Fruit fly (Drosophila melanogaster) whole organism, embryonic: ENCODE measurements around the gene HemK2.
A peak's percentile ranks its signal among the peaks of the same experiment; 100 is the strongest.

Source experiments
- Adf1 ChIP-seq: fragments of 200-800 bp; sonication (Bioruptor generic); IDR thresholded peaks from 2 replicates; pipeline ENCODE4 v1.3.6; 2022; ENCODE audit warnings: missing biosample characterization, missing genetic modification characterization
- BEAF-32 ChIP-seq: fragments of 200-800 bp; sonication (Bioruptor generic); optimal IDR thresholded peaks from 3 replicates; lab custom pipeline; 2017; ENCODE audit warnings: missing biosample characterization, missing genetic modification characterization, mild to moderate bottlenecking, moderate library complexity, missing genetic modification reagents
- CG1024 ChIP-seq: fragments of 200-800 bp; sonication (Bioruptor generic); IDR thresholded peaks from 2 replicates; pipeline ENCODE4 v1.3.6; 2022; ENCODE audit warnings: missing biosample characterization, missing genetic modification characterization
- CG1233 ChIP-seq: fragments of 200-800 bp; sonication (Bioruptor generic); optimal IDR thresholded peaks from 4 replicates; lab custom pipeline; 2018; ENCODE audit warnings: missing biosample characterization, mild to moderate bottlenecking, missing genetic modification characterization
- CG13296 ChIP-seq: fragments of 200-800 bp; sonication (Bioruptor generic); optimal IDR thresholded peaks from 3 replicates; lab custom pipeline; 2018; ENCODE audit warnings: missing biosample characterization, mild to moderate bottlenecking, missing genetic modification characterization
- CG13624 ChIP-seq: fragments of 200-800 bp; sonication (Bioruptor generic); optimal IDR thresholded peaks from 2 replicates; lab custom pipeline; 2016; ENCODE audit warnings: missing biosample characterization, missing genetic modification characterization
- CG13775 ChIP-seq: fragments of 200-800 bp; sonication (Bioruptor generic); optimal IDR thresholded peaks from 3 replicates; lab custom pipeline; 2017; ENCODE audit warnings: missing biosample characterization, mild to moderate bottlenecking, missing genetic modification characterization
- CG13894 ChIP-seq: fragments of 200-800 bp; sonication (Bioruptor generic); optimal IDR thresholded peaks from 3 replicates; lab custom pipeline; 2018; ENCODE audit warnings: missing biosample characterization, mild to moderate bottlenecking, missing genetic modification characterization, moderate library complexity
- CG14667 ChIP-seq: fragments of 200-800 bp; sonication (Bioruptor generic); IDR thresholded peaks from 2 replicates; pipeline ENCODE4 v1.3.6; 2022; ENCODE audit warnings: missing biosample characterization, missing genetic modification characterization
- CG15011 ChIP-seq: fragments of 200-800 bp; sonication (Bioruptor generic); optimal IDR thresholded peaks from 3 replicates; lab custom pipeline; 2018; ENCODE audit warnings: missing biosample characterization, mild to moderate bottlenecking, missing genetic modification characterization
- CG15073 ChIP-seq: fragments of 200-800 bp; sonication (Bioruptor generic); optimal IDR thresholded peaks from 2 replicates; lab custom pipeline; 2016; ENCODE audit warnings: missing biosample characterization, missing genetic modification characterization
- CG16813 ChIP-seq: fragments of 200-800 bp; sonication (Bioruptor generic); IDR thresholded peaks from 3 replicates; pipeline ENCODE4 v1.3.6; 2022; ENCODE audit warnings: missing biosample characterization, missing genetic modification characterization; ENCODE audit not compliant: partially characterized antibody
- CG17829 ChIP-seq: fragments of 200-800 bp; optimal IDR thresholded peaks from 2 replicates; lab custom pipeline; 2019; ENCODE audit warnings: missing biosample characterization, mild to moderate bottlenecking, missing genetic modification characterization, moderate library complexity
- CG18764 ChIP-seq: fragments of 200-800 bp; sonication (Bioruptor generic); optimal IDR thresholded peaks from 3 replicates; lab custom pipeline; 2016; ENCODE audit warnings: missing biosample characterization, missing genetic modification characterization
- CG2199 ChIP-seq: fragments of 200-800 bp; sonication (Bioruptor generic); IDR thresholded peaks from 3 replicates; pipeline ENCODE4 v1.3.6; 2022; ENCODE audit warnings: missing biosample characterization, missing genetic modification characterization
- CG4730 ChIP-seq: fragments of 200-800 bp; sonication (Bioruptor generic); IDR thresholded peaks from 2 replicates; pipeline ENCODE4 v1.3.6; 2022; ENCODE audit warnings: missing biosample characterization, missing genetic modification characterization
- CG5245 ChIP-seq: fragments of 200-800 bp; sonication (Bioruptor generic); optimal IDR thresholded peaks from 3 replicates; lab custom pipeline; 2016; ENCODE audit warnings: missing biosample characterization, missing genetic modification characterization
- CG7271 ChIP-seq: fragments of 200-800 bp; sonication (Bioruptor generic); optimal IDR thresholded peaks from 2 replicates; lab custom pipeline; 2018; ENCODE audit warnings: missing biosample characterization, mild to moderate bottlenecking, missing genetic modification characterization, moderate library complexity
- CG8089 ChIP-seq: fragments of 200-800 bp; sonication (Bioruptor generic); optimal IDR thresholded peaks from 3 replicates; lab custom pipeline; 2016; ENCODE audit warnings: missing biosample characterization, missing genetic modification characterization
- CoRest ChIP-seq: fragments of 200-800 bp; sonication (Bioruptor generic); optimal IDR thresholded peaks from 3 replicates; lab custom pipeline; 2018; ENCODE audit warnings: missing biosample characterization, mild to moderate bottlenecking, missing genetic modification characterization, moderate library complexity
- CrebB ChIP-seq: fragments of 200-800 bp; sonication (Bioruptor generic); optimal IDR thresholded peaks from 3 replicates; lab custom pipeline; 2018; ENCODE audit warnings: missing biosample characterization, mild to moderate bottlenecking, missing genetic modification characterization
- Dbx ChIP-seq: fragments of 200-800 bp; sonication (Bioruptor generic); IDR thresholded peaks from 3 replicates; pipeline ENCODE4 v1.3.6; 2022; ENCODE audit warnings: missing biosample characterization, missing genetic modification characterization
- Eip74EF ChIP-seq, 2 experiments: fragments of 200-800 bp in 1 of 2; fragments of >200 bp in 1 of 2; sonication (Bioruptor generic) in 1 of 2; optimal IDR thresholded peaks; 2 replicates each; lab custom pipeline; 2017 to 2019; ENCODE audit warnings: missing biosample characterization in 2 of 2, missing genetic modification characterization in 2 of 2, mild to moderate bottlenecking in 1 of 2, moderate library complexity in 1 of 2
- Ets65A ChIP-seq: fragments of 200-800 bp; sonication (Bioruptor generic); peaks from one replicate; lab custom pipeline; 2016; ENCODE audit warnings: missing biosample characterization, missing genetic modification characterization
- Ets97D ChIP-seq: fragments of 200-800 bp; sonication (Bioruptor generic); optimal IDR thresholded peaks from 3 replicates; lab custom pipeline; 2016; ENCODE audit warnings: missing biosample characterization, missing genetic modification characterization
- HLH54F ChIP-seq: fragments of 200-800 bp; sonication (Bioruptor generic); optimal IDR thresholded peaks from 3 replicates; lab custom pipeline; 2016; ENCODE audit warnings: missing biosample characterization, missing genetic modification characterization
- Hsf ChIP-seq: fragments of 200-800 bp; sonication (Bioruptor generic); optimal IDR thresholded peaks from 3 replicates; lab custom pipeline; 2016; ENCODE audit warnings: missing biosample characterization, missing genetic modification characterization
- Poxn ChIP-seq: fragments of 200-800 bp; sonication (Bioruptor generic); IDR thresholded peaks from 2 replicates; pipeline ENCODE4 v1.3.6; 2022; ENCODE audit warnings: missing biosample characterization, missing genetic modification characterization
- Rx ChIP-seq: fragments of 200-800 bp; sonication (Bioruptor generic); IDR thresholded peaks from 2 replicates; pipeline ENCODE4 v1.3.6; 2022; ENCODE audit warnings: missing biosample characterization, missing genetic modification characterization
- Sry-β ChIP-seq: fragments of 200-800 bp; sonication (Bioruptor generic); optimal IDR thresholded peaks from 2 replicates; lab custom pipeline; 2018; ENCODE audit warnings: missing biosample characterization, mild to moderate bottlenecking, missing genetic modification characterization, moderate library complexity
- TFAM ChIP-seq: fragments of 200-800 bp; sonication (Bioruptor generic); optimal IDR thresholded peaks from 2 replicates; lab custom pipeline; 2017; ENCODE audit warnings: missing biosample characterization, missing genetic modification characterization, inconsistent platforms
- bsh ChIP-seq, 2 experiments: fragments of 200-800 bp; sonication (Bioruptor generic); optimal IDR thresholded peaks; 2 replicates each; lab custom pipeline; 2017 to 2018; ENCODE audit warnings: mild to moderate bottlenecking in 2 of 2, missing biosample characterization in 2 of 2, missing genetic modification characterization in 2 of 2, moderate library complexity in 1 of 2
- btn ChIP-seq: fragments of 200-800 bp; sonication (Bioruptor generic); optimal IDR thresholded peaks from 2 replicates; lab custom pipeline; 2016; ENCODE audit warnings: missing biosample characterization, missing genetic modification characterization
- cg ChIP-seq: fragments of 200-800 bp; sonication (Bioruptor generic); optimal IDR thresholded peaks from 3 replicates; lab custom pipeline; 2019; ENCODE audit warnings: missing biosample characterization, mild to moderate bottlenecking, missing genetic modification characterization, moderate library complexity
- crc ChIP-seq: fragments of 200-800 bp; sonication (Bioruptor generic); optimal IDR thresholded peaks from 2 replicates; lab custom pipeline; 2016; ENCODE audit warnings: missing biosample characterization, missing genetic modification characterization
- dm ChIP-seq: fragments of 200-800 bp; sonication (Bioruptor generic); optimal IDR thresholded peaks from 3 replicates; lab custom pipeline; 2016; ENCODE audit warnings: missing biosample characterization, missing genetic modification characterization
- gem ChIP-seq: fragments of 200-800 bp; sonication (Bioruptor generic); optimal IDR thresholded peaks from 2 replicates; lab custom pipeline; 2019; ENCODE audit warnings: missing biosample characterization, mild to moderate bottlenecking, missing genetic modification characterization, moderate library complexity
- hb ChIP-seq: fragments of 200-800 bp; sonication (Bioruptor generic); IDR thresholded peaks from 3 replicates; pipeline ENCODE4 v1.3.6; 2022; ENCODE audit warnings: missing biosample characterization, missing genetic modification characterization; ENCODE audit not compliant: partially characterized antibody
- ind ChIP-seq: fragments of 200-800 bp; sonication (Bioruptor generic); optimal IDR thresholded peaks from 3 replicates; lab custom pipeline; 2016; ENCODE audit warnings: missing biosample characterization, missing genetic modification characterization
- insv ChIP-seq, 2 experiments: fragments of 200-800 bp; sonication (Bioruptor generic); optimal IDR thresholded peaks; 3 replicates each; lab custom pipeline; 2016 to 2018; ENCODE audit warnings: missing biosample characterization in 2 of 2, missing genetic modification characterization in 2 of 2
- klu ChIP-seq: fragments of 200-800 bp; sonication (Bioruptor generic); IDR thresholded peaks from 2 replicates; pipeline ENCODE4 v1.3.6; 2022; ENCODE audit warnings: missing biosample characterization, missing genetic modification characterization
- pho ChIP-seq: fragments of 200-800 bp; sonication (Bioruptor generic); optimal IDR thresholded peaks from 2 replicates; lab custom pipeline; 2016; ENCODE audit warnings: missing biosample characterization, missing genetic modification characterization
- pita ChIP-seq: fragments of 200-800 bp; sonication (Bioruptor generic); optimal IDR thresholded peaks from 2 replicates; lab custom pipeline; 2017; ENCODE audit warnings: missing biosample characterization, mild to moderate bottlenecking, missing genetic modification characterization
- pnt ChIP-seq: fragments of 200-800 bp; sonication (Bioruptor generic); optimal IDR thresholded peaks from 3 replicates; lab custom pipeline; 2016; ENCODE audit warnings: missing biosample characterization, missing genetic modification characterization
- ranshi ChIP-seq: fragments of 200-800 bp; sonication (Bioruptor generic); IDR thresholded peaks from 2 replicates; pipeline ENCODE4 v1.3.6; 2022; ENCODE audit warnings: missing biosample characterization, missing genetic modification characterization
- salm ChIP-seq: fragments of 200-800 bp; sonication (Bioruptor generic); optimal IDR thresholded peaks from 2 replicates; lab custom pipeline; 2018; ENCODE audit warnings: missing biosample characterization, mild to moderate bottlenecking, missing genetic modification characterization
- slbo ChIP-seq: fragments of 200-800 bp; sonication (Bioruptor generic); IDR thresholded peaks from 2 replicates; pipeline ENCODE4 v1.3.6; 2022; ENCODE audit warnings: missing biosample characterization, missing genetic modification characterization
- tna ChIP-seq: fragments of 200-800 bp; sonication (Bioruptor generic); IDR thresholded peaks from 2 replicates; pipeline ENCODE4 v1.3.6; 2022; ENCODE audit warnings: missing biosample characterization, missing genetic modification characterization; ENCODE audit not compliant: partially characterized antibody
- trh ChIP-seq: fragments of 200-800 bp; sonication (Bioruptor generic); optimal IDR thresholded peaks from 2 replicates; lab custom pipeline; 2016; ENCODE audit warnings: missing biosample characterization, missing genetic modification characterization

The HemK2 gene

dm6 chr2L:2765659-2766373, 6.3 kb upstream of the HemK2 start, which contains the start of the genes Snx21 and aph-1:
Snx21 (minus strand) TSS chr2L:2765665.
aph-1 (plus strand) TSS chr2L:2766233.
- TF ChIP-seq Poxn (GFP tag; lab: Robert Waterston, UW) (peak; percentile 54), TFAM (GFP tag; lab: Kevin White, UChicago) (peak; percentile 16), CG13296 (peak; percentile 91), Ets65A (GFP tag; lab: Kevin White, UChicago) (peak; percentile 97), CG1024 (peak; percentile 47; the same call in 1 of the 2 replicates), ind (peak; percentile 93), Sry-β (GFP tag; lab: Kevin White, UChicago) (peak; percentile 38), CG2199 (0 out of 3 replicates have a peak, but pooled peaks have one; percentile 59), CG5245 (GFP tag; lab: Kevin White, UChicago) (peak; percentile 85), trh (GFP tag; lab: Kevin White, UChicago) (peak; percentile 83), Adf1 (peak; percentile 74), CG7271 (peak; percentile 56), CG18764 (GFP tag; lab: Kevin White, UChicago) (peak; percentile 82), bsh (GFP tag; optimal IDR thresholded peaks at IDR 0.05; lab: Kevin White, UChicago) (peak; percentile 64 to 93), CG17829 (tag; lab: Kevin White, UChicago) (peak; percentile 93), Eip74EF (GFP tag; optimal IDR thresholded peaks at IDR 0.05; lab: Kevin White, UChicago) (peak in 1 of 2 experiments; percentile 90), tna (GFP tag; lab: Robert Waterston, UW) (no peak), insv (GFP tag; optimal IDR thresholded peaks at IDR 0.05; lab: Kevin White, UChicago) (peak in 1 of 2 experiments; percentile 68), Rx (GFP tag; lab: Robert Waterston, UW) (peak; percentile 84), hb (GFP tag; lab: Robert Waterston, UW) (no peak), pnt (peak; percentile 89), BEAF-32 (GFP tag; lab: Kevin White, UChicago) (peak; percentile 26), CrebB (tag; lab: Kevin White, UChicago) (peak; percentile 80), gem (tag; lab: Kevin White, UChicago) (peak; percentile 97), HLH54F (GFP tag; lab: Kevin White, UChicago) (peak; percentile 93), salm (tag; lab: Kevin White, UChicago) (peak; percentile 80), CG4730 (GFP tag; lab: Robert Waterston, UW) (peak; percentile 79), CG13624 (GFP tag; lab: Kevin White, UChicago) (peak; percentile 89), Hsf (peak; percentile 87), CG13894 (tag; lab: Kevin White, UChicago) (peak; percentile 92), CG8089 (GFP tag; lab: Kevin White, UChicago) (peak; percentile 81), slbo (peak; percentile 89), klu (GFP tag; lab: Robert Waterston, UW) (peak; percentile 86), CG1233 (GFP tag; lab: Kevin White, UChicago) (peak; percentile 84), CG15073 (peak; percentile 64), CoRest (tag; lab: Kevin White, UChicago) (peak; percentile 95), CG15011 (GFP tag; lab: Kevin White, UChicago) (peak; percentile 85), Dbx (GFP tag; lab: Robert Waterston, UW) (peak; percentile 90), pho (peak; percentile 81), CG16813 (GFP tag; lab: Robert Waterston, UW) (peak; percentile 18; the same call in 1 of the 3 replicates), crc (peak; percentile 74), cg (no peak), pita (GFP tag; lab: Kevin White, UChicago) (no peak), Ets97D (GFP tag; lab: Kevin White, UChicago) (peak; percentile 77), ranshi (GFP tag; lab: Robert Waterston, UW) (peak; percentile 89), CG14667 (GFP tag; lab: Robert Waterston, UW) (peak; percentile 77), btn (GFP tag; lab: Kevin White, UChicago) (peak; percentile 60), CG13775 (GFP tag; lab: Kevin White, UChicago) (peak; percentile 92), dm (GFP tag; lab: Kevin White, UChicago) (peak; percentile 76)
